Fruit fly (Drosophila melanogaster) whole organism, larva: Measurements from ENCODE around the gene CG5880.

Experiments used
- noc ChIP-seq: fragments of 200-800 bp; sonication (Bioruptor generic); optimal IDR thresholded peaks from 3 replicates; lab custom pipeline; 2019; ENCODE audit warnings: missing biosample characterization, mild to moderate bottlenecking, missing genetic modification characterization, moderate library complexity

The CG5880 gene

DNA sequence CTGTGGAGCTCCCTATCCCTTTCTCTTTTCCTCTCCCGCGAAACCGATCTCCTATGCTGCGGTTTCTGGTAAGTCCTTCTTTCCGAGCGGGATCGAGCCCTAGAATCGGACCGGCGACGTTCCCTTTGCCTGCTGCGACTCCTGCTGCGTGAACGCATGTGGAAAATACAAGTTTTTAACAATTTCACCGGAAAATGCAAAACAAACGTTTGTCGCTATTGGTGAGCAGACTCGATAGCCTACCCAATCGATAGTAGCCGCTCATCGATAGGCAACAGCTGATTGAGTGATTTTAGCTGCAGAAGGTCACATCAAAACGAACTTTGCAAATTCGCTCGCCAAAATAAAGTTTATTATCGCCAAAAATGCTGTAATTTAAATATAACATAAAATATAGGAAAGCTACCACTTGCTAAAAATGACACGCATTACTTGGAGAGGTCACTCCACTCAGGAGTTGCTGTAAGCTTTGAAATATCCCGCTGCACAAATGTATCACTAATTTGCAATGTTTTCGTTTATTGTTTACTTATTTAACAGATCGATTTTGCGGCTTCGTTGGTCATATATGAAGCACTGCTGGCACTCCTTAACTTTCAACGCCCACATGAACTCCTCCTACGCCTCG lies at the start of gene CG5880, which contains the start of gene CG6066:
Gene CG5880, plus strand, starts transcription at position 281 of the 628 bp plus-strand sequence.
Gene CG6066, minus strand, starts transcription at position 243 of the 628 bp plus-strand sequence.
- TF ChIP-seq noc (tag; lab: Kevin White, UChicago): no peak

DNA sequence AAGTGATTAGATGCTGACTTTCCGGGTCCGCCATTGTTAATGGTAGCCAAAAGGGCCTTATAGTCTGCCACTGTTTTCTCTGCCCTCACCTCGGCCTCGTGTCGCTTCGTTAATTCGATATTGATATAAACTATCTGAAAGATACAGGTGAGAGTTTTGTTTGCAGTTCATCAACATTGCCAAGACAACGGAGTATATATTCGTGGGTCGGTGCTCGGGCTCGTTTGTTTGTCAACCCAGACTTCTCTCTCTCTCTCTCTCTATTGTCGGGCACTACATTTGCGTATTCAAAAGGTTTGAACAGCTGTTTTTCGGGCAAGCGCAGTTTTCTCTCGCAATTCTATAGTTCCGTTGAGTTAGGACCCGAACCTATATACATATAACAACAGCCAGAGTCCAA lies 49.2 kb upstream of the CG5880 start:
- TF ChIP-seq noc (tag; lab: Kevin White, UChicago): no peak

DNA sequence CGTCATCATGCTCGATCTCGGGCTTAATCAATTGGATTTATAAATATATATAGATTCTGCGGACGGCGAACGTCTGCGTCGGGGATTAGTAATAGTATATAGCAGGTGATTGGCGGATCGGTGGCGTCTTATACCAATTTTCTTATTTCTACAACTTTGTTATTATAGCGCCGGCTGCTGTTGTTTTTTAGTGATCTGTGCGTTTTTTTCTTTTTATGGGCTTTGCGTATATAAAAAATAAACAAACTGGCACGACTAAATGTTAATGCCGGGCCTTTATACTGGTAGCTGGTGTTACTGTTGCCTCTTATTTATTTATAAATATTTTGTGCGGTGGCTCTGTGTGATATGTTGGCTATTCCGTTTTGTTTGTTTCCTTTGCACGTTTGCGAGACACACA lies 47.3 kb upstream of the CG5880 start:
- TF ChIP-seq noc (tag; lab: Kevin White, UChicago): no peak

DNA sequence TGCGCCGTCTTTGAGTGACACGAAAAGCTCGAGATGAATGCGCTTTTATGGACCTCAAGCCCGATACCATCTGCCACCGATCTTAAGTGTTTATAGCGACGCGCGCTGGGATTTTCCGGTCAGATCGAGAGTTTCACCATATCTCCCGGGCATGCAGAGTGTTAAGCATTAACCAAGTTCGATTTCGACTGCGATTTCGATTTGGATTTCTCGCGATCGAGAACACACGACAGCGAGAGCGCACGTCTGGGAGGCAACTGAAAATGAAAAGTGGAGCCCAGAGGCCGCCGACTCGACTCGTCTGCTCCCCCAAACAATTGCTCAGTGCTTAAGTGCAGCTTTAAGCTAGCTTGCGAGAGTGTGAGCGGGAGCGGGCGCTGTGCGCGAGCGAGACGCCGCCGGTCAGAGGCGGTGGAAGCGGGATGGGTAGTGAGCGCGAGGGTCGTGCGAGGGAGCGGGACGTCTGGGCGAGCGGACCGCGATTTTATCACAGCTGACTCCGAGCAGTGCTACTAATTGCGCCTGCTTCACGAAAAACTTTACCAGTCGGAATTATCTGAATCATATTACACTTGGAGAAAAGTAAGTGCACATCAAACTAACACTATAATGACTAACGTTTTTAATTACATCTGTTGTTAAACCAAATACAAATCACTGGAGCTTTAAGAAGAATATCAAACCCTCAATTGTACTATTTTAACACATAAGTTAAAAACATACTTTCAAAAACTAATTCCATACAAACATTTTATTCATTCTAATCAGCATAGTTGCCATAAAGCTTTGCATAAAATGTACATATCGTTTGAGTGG lies 46.5 kb upstream of the CG5880 start, which contains the start of gene spz:
Gene spz, minus strand, starts transcription at position 261 of the 816 bp plus-strand sequence.
- TF ChIP-seq noc (tag; lab: Kevin White, UChicago): no peak

dm6 chr3R:27070906-27071498 lies 45.5 kb upstream of the CG5880 start:
- no peak for TF ChIP-seq noc (tag; lab: Kevin White, UChicago)

- TF ChIP-seq noc (tag; lab: Kevin White, UChicago): no peak
These were observed 40.9 kb upstream of the CG5880 start, which contains the start of gene CG14257 for dm6 chr3R:27075694-27076093. TSS of gene CG14257 (plus strand) at chr3R:27075870.

DNA sequence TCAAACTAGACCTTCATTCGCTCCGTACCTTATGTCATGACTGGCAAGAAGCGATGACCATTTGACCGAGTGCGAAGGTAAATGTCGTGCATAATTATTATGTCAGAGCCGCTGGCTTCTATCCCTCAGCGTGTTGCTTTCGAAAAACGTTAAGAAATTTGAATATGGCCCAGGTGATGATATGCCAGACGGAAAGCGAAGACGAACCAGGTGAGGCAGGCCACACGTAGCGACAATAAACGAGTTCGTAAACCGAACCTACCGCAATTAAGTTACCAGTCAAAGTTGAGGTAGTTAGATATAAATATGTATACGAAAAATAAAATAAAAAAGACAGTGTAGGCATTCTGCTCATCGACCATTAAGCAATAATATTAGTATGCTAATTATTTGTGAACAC lies 39.9 kb upstream of the CG5880 start:
- TF ChIP-seq noc (tag; lab: Kevin White, UChicago): no peak

dm6 chr3R:27082752-27083151 lies 33.8 kb upstream of the CG5880 start:
- no peak for TF ChIP-seq noc (tag; lab: Kevin White, UChicago)

dm6 chr3R:27084528-27085052 lies 32.0 kb upstream of the CG5880 start:
- TF ChIP-seq noc (tag; lab: Kevin White, UChicago): no peak

dm6 chr3R:27087549-27087948 lies 29.0 kb upstream of the CG5880 start, which contains the start of gene Cpr97Ea:
TSS of gene Cpr97Ea (minus strand) at chr3R:27087778.
- TF ChIP-seq noc (tag; lab: Kevin White, UChicago): no peak

dm6 chr3R:27091106-27091505 lies 25.4 kb upstream of the CG5880 start, which contains the start of gene Cpr97Eb:
TSS of gene Cpr97Eb (minus strand) at chr3R:27091130.
- TF ChIP-seq noc (tag; lab: Kevin White, UChicago): no peak

dm6 chr3R:27092263-27092662 lies 24.3 kb upstream of the CG5880 start:
- TF ChIP-seq noc (tag; lab: Kevin White, UChicago): no peak

DNA sequence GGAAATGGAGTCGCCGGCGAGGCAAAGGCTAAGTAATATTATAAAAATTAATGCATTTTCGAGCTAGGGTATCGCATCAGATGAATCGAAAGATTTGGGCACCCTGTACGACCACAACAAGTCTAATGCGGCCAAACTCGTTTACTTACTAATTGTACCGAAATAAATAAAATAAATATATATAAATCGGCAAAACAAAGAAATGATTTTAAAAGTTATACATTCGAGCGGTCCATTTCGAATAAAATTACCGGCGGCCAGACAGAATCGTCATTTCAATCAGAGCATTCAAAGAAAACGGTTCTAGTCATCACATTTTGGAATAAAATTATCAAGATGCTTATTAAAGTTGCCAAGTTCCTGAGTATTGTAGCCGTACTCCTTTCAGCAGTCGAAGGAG lies 23.7 kb upstream of the CG5880 start, which contains the start of gene CG14258:
Gene CG14258, plus strand, starts transcription at position 301 of the 400 bp plus-strand sequence.
- TF ChIP-seq noc (tag; lab: Kevin White, UChicago): no peak

dm6 chr3R:27094233-27094632 lies 22.3 kb upstream of the CG5880 start, which contains the start of gene CG14259:
TSS of gene CG14259 (plus strand) at chr3R:27094533.
- no peak for TF ChIP-seq noc (tag; lab: Kevin White, UChicago)

DNA sequence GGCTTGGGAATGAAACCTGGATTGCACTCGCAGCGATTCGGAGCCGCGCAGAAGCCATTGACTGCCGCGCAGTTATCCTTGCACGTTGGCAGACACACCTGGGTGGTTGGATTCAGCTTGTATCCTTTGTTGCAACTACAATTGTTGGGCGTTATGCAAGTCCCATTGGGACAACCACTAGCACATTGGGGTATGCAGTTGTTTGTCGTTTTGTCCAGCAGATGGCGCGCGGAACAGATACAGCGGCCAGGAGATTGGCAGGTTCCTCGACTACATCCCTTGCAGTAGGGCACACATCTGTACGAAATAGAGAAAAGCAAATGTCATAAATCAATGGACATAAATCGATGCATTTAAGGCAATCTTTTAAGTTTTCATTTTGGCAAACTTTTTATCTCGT lies 17.9 kb upstream of the CG5880 start:
- TF ChIP-seq noc (tag; lab: Kevin White, UChicago): no peak

dm6 chr3R:27099579-27099978 lies 17.0 kb upstream of the CG5880 start, which contains the start of gene eater:
TSS of gene eater (minus strand) at chr3R:27099679.
- TF ChIP-seq noc (tag; lab: Kevin White, UChicago): no peak
